Fruit fly (Drosophila melanogaster): ENCODE data around the gene sens-2.

DNA sequence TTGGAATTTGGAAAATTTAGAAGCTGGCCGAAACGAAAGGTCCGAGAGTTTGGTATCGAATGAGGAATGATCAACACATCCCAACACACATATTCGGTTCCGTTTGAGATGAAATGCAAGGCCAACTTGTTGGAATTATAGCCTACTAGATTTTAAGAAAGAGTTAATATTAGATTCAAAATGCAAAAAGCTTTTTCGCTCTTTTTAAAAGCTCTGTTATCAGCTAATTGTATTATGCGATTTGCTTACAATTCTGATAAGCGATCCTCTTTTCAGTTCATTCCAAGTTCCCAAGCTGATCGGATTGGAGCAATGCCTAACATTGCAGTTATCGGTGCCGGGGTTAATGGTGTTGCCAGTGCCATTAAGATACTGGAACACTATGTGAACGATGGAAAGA, 19.0 kb upstream of the sens-2 start, which contains the start of the genes CG17377 and Daao2:
- TF ChIP-seq CG17806 (tag; optimal IDR thresholded peaks at IDR 0.05): no peak
- no peak for TF ChIP-seq CG12605 (GFP tag; IDR thresholded peaks at IDR 0.05)
- TF ChIP-seq CG8159 (tag; optimal IDR thresholded peaks at IDR 0.05): no peak
- no peak for TF ChIP-seq CG8301 (tag; optimal IDR thresholded peaks at IDR 0.05)
- no peak for TF ChIP-seq CG10348 (GFP tag; IDR thresholded peaks at IDR 0.05)
